Fruit fly (Drosophila melanogaster): Measurements from ENCODE around the gene CG15160.

Gene CG15160

dm6 chr2L:18557965-18558537 is 32.6 kb upstream of the CG15160 start:
- TF ChIP-seq cnc (optimal IDR thresholded peaks at IDR 0.05) (no peak), CG14711 (tag; optimal IDR thresholded peaks at IDR 0.05) (peak; percentile 65), CG5204 (GFP tag; optimal IDR thresholded peaks at IDR 0.05) (peak; percentile 27), ovo (GFP tag; optimal IDR thresholded peaks at IDR 0.05) (no peak), CG7045 (GFP tag; optimal IDR thresholded peaks at IDR 0.05) (peak; percentile 52), pad (GFP tag; optimal IDR thresholded peaks at IDR 0.05) (no peak), CG1620 (GFP tag; optimal IDR thresholded peaks at IDR 0.05) (no peak), bab1 (GFP tag; optimal IDR thresholded peaks at IDR 0.05) (peak; percentile 47), Clk (GFP tag; optimal IDR thresholded peaks at IDR 0.05) (no peak), toe (GFP tag; optimal IDR thresholded peaks at IDR 0.05) (no peak), cic (GFP tag; optimal IDR thresholded peaks at IDR 0.05) (peak; percentile 6), CG33017 (tag; optimal IDR thresholded peaks at IDR 0.05) (peak; percentile 70), tj (GFP tag; optimal IDR thresholded peaks at IDR 0.05) (peak; percentile 23), CG12768 (GFP tag; optimal IDR thresholded peaks at IDR 0.05) (peak; percentile 32), Mnt (GFP tag; optimal IDR thresholded peaks at IDR 0.05) (no peak), Crg-1 (GFP tag; optimal IDR thresholded peaks at IDR 0.05) (peak; percentile 24), CG7101 (tag; optimal IDR thresholded peaks at IDR 0.05) (peak; percentile 66), CG11617 (GFP tag; optimal IDR thresholded peaks at IDR 0.05) (peak; percentile 53), kay (GFP tag; ENCODE audit: borderline replicate concordance) (peak; percentile 70)

- TF ChIP-seq CG11617 (GFP tag; optimal IDR thresholded peaks at IDR 0.05), result no peak
- TF ChIP-seq Clk (GFP tag; optimal IDR thresholded peaks at IDR 0.05), result no peak
- no peak for TF ChIP-seq CG7101 (tag; optimal IDR thresholded peaks at IDR 0.05)
- TF ChIP-seq CG33017 (tag; optimal IDR thresholded peaks at IDR 0.05), result no peak
- TF ChIP-seq toe (GFP tag; optimal IDR thresholded peaks at IDR 0.05), result no peak
- no peak for TF ChIP-seq CG5204 (GFP tag; optimal IDR thresholded peaks at IDR 0.05)
- no peak for TF ChIP-seq cic (GFP tag; optimal IDR thresholded peaks at IDR 0.05)
- no peak for TF ChIP-seq tj (GFP tag; optimal IDR thresholded peaks at IDR 0.05)
- no peak for TF ChIP-seq Hr96 (GFP tag; optimal IDR thresholded peaks at IDR 0.05)
- TF ChIP-seq CG7045 (GFP tag; optimal IDR thresholded peaks at IDR 0.05), result no peak
- TF ChIP-seq CG1620 (GFP tag; optimal IDR thresholded peaks at IDR 0.05), result no peak
- TF ChIP-seq kay (GFP tag; ENCODE audit: borderline replicate concordance), result no peak
- no peak for TF ChIP-seq pad (GFP tag; optimal IDR thresholded peaks at IDR 0.05)
- no peak for TF ChIP-seq Mnt (GFP tag; optimal IDR thresholded peaks at IDR 0.05)
- TF ChIP-seq ovo (GFP tag; optimal IDR thresholded peaks at IDR 0.05), result no peak
- no peak for TF ChIP-seq cnc (optimal IDR thresholded peaks at IDR 0.05)
Measured at dm6 chr2L:18559084-18559483, 31.6 kb upstream of the CG15160 start.

dm6 chr2L:18561018-18561417 is 29.7 kb upstream of the CG15160 start:
- TF ChIP-seq CG12768 (GFP tag; optimal IDR thresholded peaks at IDR 0.05) (no peak), pad (GFP tag; optimal IDR thresholded peaks at IDR 0.05) (no peak), bab1 (GFP tag; optimal IDR thresholded peaks at IDR 0.05) (no peak), Clk (GFP tag; optimal IDR thresholded peaks at IDR 0.05) (no peak), CG33017 (tag; optimal IDR thresholded peaks at IDR 0.05) (no peak), tj (GFP tag; optimal IDR thresholded peaks at IDR 0.05) (no peak), kay (GFP tag; ENCODE audit: borderline replicate concordance) (peak; percentile 56), ovo (GFP tag; optimal IDR thresholded peaks at IDR 0.05) (no peak), Mnt (GFP tag; optimal IDR thresholded peaks at IDR 0.05) (no peak), cnc (optimal IDR thresholded peaks at IDR 0.05) (no peak), CG14711 (tag; optimal IDR thresholded peaks at IDR 0.05) (no peak), cic (GFP tag; optimal IDR thresholded peaks at IDR 0.05) (peak; percentile 17)

- TF ChIP-seq CG5204 (GFP tag; optimal IDR thresholded peaks at IDR 0.05) (no peak), ovo (GFP tag; optimal IDR thresholded peaks at IDR 0.05) (no peak), Clk (GFP tag; optimal IDR thresholded peaks at IDR 0.05) (no peak), Crg-1 (GFP tag; optimal IDR thresholded peaks at IDR 0.05) (no peak), toe (GFP tag; optimal IDR thresholded peaks at IDR 0.05) (no peak), CG14711 (tag; optimal IDR thresholded peaks at IDR 0.05) (no peak), CG7101 (tag; optimal IDR thresholded peaks at IDR 0.05) (no peak), cic (GFP tag; optimal IDR thresholded peaks at IDR 0.05) (no peak), bab1 (GFP tag; optimal IDR thresholded peaks at IDR 0.05) (no peak), Mnt (GFP tag; optimal IDR thresholded peaks at IDR 0.05) (peak; percentile 41), CG1620 (GFP tag; optimal IDR thresholded peaks at IDR 0.05) (no peak), tj (GFP tag; optimal IDR thresholded peaks at IDR 0.05) (peak; percentile 8), CG11617 (GFP tag; optimal IDR thresholded peaks at IDR 0.05) (no peak), pad (GFP tag; optimal IDR thresholded peaks at IDR 0.05) (peak; percentile 86), CG12768 (GFP tag; optimal IDR thresholded peaks at IDR 0.05) (peak; percentile 36), CG7045 (GFP tag; optimal IDR thresholded peaks at IDR 0.05) (no peak), cnc (optimal IDR thresholded peaks at IDR 0.05) (no peak), kay (GFP tag; ENCODE audit: borderline replicate concordance) (no peak), CG33017 (tag; optimal IDR thresholded peaks at IDR 0.05) (no peak), Hr96 (GFP tag; optimal IDR thresholded peaks at IDR 0.05) (no peak)
Measured at dm6 chr2L:18561522-18562119, 29.1 kb upstream of the CG15160 start.

- TF ChIP-seq tj (GFP tag; optimal IDR thresholded peaks at IDR 0.05) (no peak), kay (GFP tag; ENCODE audit: borderline replicate concordance) (peak; percentile 33), CG7101 (tag; optimal IDR thresholded peaks at IDR 0.05) (no peak)
Measured at dm6 chr2L:18562573-18562972, 28.1 kb upstream of the CG15160 start.

- no peak for TF ChIP-seq Clk (GFP tag; optimal IDR thresholded peaks at IDR 0.05)
- no peak for TF ChIP-seq pad (GFP tag; optimal IDR thresholded peaks at IDR 0.05)
- peak; percentile 58 for TF ChIP-seq CG33017 (tag; optimal IDR thresholded peaks at IDR 0.05)
- peak; percentile 41 for TF ChIP-seq Mnt (GFP tag; optimal IDR thresholded peaks at IDR 0.05)
- no peak for TF ChIP-seq CG5204 (GFP tag; optimal IDR thresholded peaks at IDR 0.05)
- TF ChIP-seq CG7101 (tag; optimal IDR thresholded peaks at IDR 0.05), result peak; percentile 45
- TF ChIP-seq CG14711 (tag; optimal IDR thresholded peaks at IDR 0.05), result no peak
- peak; percentile 37 for TF ChIP-seq CG7045 (GFP tag; optimal IDR thresholded peaks at IDR 0.05)
- peak; percentile 33 for TF ChIP-seq CG11617 (GFP tag; optimal IDR thresholded peaks at IDR 0.05)
- TF ChIP-seq cic (GFP tag; optimal IDR thresholded peaks at IDR 0.05), result peak; percentile 84
- no peak for TF ChIP-seq Hr96 (GFP tag; optimal IDR thresholded peaks at IDR 0.05)
- no peak for TF ChIP-seq cnc (optimal IDR thresholded peaks at IDR 0.05)
- TF ChIP-seq toe (GFP tag; optimal IDR thresholded peaks at IDR 0.05), result no peak
- TF ChIP-seq kay (GFP tag; ENCODE audit: borderline replicate concordance), result peak; percentile 97
- TF ChIP-seq Crg-1 (GFP tag; optimal IDR thresholded peaks at IDR 0.05), result peak; percentile 41
- peak; percentile 58 for TF ChIP-seq bab1 (GFP tag; optimal IDR thresholded peaks at IDR 0.05)
- TF ChIP-seq CG1620 (GFP tag; optimal IDR thresholded peaks at IDR 0.05), result no peak
- TF ChIP-seq CG12768 (GFP tag; optimal IDR thresholded peaks at IDR 0.05), result peak; percentile 73
- peak; percentile 51 for TF ChIP-seq ovo (GFP tag; optimal IDR thresholded peaks at IDR 0.05)
- TF ChIP-seq tj (GFP tag; optimal IDR thresholded peaks at IDR 0.05), result peak; percentile 43
Measured at dm6 chr2L:18563020-18563546, 27.6 kb upstream of the CG15160 start.

All from whole organism, adult.